Worm (Caenorhabditis elegans): Measurements from ENCODE around the gene H06I04.3.

- TF ChIP-seq C17E4.6 (GFP tag; IDR thresholded peaks at IDR 0.05) (no peak), ama-1 (optimal IDR thresholded peaks at IDR 0.05) (no peak), ama-1 (GFP tag; optimal IDR thresholded peaks at IDR 0.05) (no peak), B0261.1 (tag; optimal IDR thresholded peaks at IDR 0.05) (no peak), nfya-1 (tag; optimal IDR thresholded peaks at IDR 0.05; ENCODE audit: borderline replicate concordance, insufficient read depth) (no peak), lin-26 (GFP tag; IDR thresholded peaks at IDR 0.05) (no peak), fkh-3 (tag; optimal IDR thresholded peaks at IDR 0.05) (no peak), aptf-3 (GFP tag; IDR thresholded peaks at IDR 0.05) (no peak), F57A8.1 (GFP tag; optimal IDR thresholded peaks at IDR 0.05) (no peak), pha-4 (tag; optimal IDR thresholded peaks at IDR 0.05) (no peak), K12H6.12 (tag; optimal IDR thresholded peaks at IDR 0.05) (no peak), F37B4.10 (GFP tag; IDR thresholded peaks at IDR 0.05) (no peak), snpc-4 (GFP tag; optimal IDR thresholded peaks at IDR 0.05) (no peak), snpc-4 (tag; optimal IDR thresholded peaks at IDR 0.05) (no peak), Y95B8A.8 (GFP tag; IDR thresholded peaks at IDR 0.05) (no peak)
These were observed 29.8 kb downstream of the H06I04.3 start for ce11 chrIII:3100124-3100523.
